Worm (Caenorhabditis elegans) whole organism, L4/young adult: ENCODE data around the gene mrps-23.

Experiments used
- W03F9.2 ChIP-seq: fragments of 150-350 bp; optimal IDR thresholded peaks from 2 replicates; lab custom pipeline; 2014; ENCODE audit warnings: missing biosample characterization, missing genetic modification characterization
- dao-5 ChIP-seq: sonication (generic microtip); optimal IDR thresholded peaks from 2 replicates; lab custom pipeline; 2016; ENCODE audit warnings: missing genotype, missing genetic modification characterization, moderate library complexity, missing compliant biosample characterization

DNA sequence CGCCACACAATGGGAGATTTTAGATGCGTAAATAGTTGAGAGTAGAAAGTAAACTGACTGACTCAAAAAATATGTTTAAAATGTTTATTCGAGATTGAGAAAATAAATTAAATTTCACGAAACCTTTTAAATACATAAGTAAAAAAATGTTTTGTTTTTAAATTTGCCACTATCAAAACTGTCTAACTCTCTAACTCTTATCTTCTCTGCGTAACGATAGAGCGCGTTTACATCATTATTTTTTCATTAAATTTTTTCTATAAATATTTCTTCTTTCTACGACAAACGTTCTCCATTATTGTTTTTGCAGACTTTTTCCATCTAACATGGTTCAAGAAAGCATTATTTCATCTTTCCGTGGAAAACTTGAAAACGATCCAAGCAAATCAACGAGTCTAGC is 19.3 kb upstream of the mrps-23 start, which contains the start of gene eif-2Balpha:
- TF ChIP-seq W03F9.2 (tag; lab: Kevin White, UChicago), result peak; percentile 56
- TF ChIP-seq dao-5 (tag; lab: Kevin White, UChicago), result no peak
